Fruit fly (Drosophila melanogaster) whole organism, wandering third instar larva: ENCODE results near the gene CG34138.

Experiments
- Abd-B ChIP-seq: fragments of >200 bp; optimal IDR thresholded peaks from 2 replicates; lab custom pipeline; 2017; ENCODE audit warnings: missing biosample characterization, missing genetic modification characterization
- CG32264 ChIP-seq: fragments of 200-800 bp; sonication (Bioruptor generic); optimal IDR thresholded peaks from 2 replicates; lab custom pipeline; 2016; ENCODE audit warnings: missing biosample characterization, missing genetic modification characterization
- CG9705 ChIP-seq: fragments of 200-800 bp; sonication (Bioruptor generic); optimal IDR thresholded peaks from 2 replicates; lab custom pipeline; 2018; ENCODE audit warnings: missing biosample characterization, mild to moderate bottlenecking, missing genetic modification characterization
- CrebA ChIP-seq: fragments of 200-800 bp; sonication (Bioruptor generic); optimal IDR thresholded peaks from 2 replicates; lab custom pipeline; 2016; ENCODE audit warnings: missing biosample characterization, mild to moderate bottlenecking, missing genetic modification characterization, borderline replicate concordance
- Dfd ChIP-seq: fragments of >200 bp; optimal IDR thresholded peaks from 2 replicates; lab custom pipeline; 2017; ENCODE audit warnings: missing biosample characterization, missing genetic modification characterization
- Dif ChIP-seq: fragments of 200-275, 200-300 bp; sonication (Bioruptor generic); optimal IDR thresholded peaks from 2 replicates; lab custom pipeline; 2018; ENCODE audit warnings: missing biosample characterization, missing genetic modification characterization; ENCODE audit not compliant: partially characterized antibody
- GATAd ChIP-seq: sonication (Bioruptor generic); optimal IDR thresholded peaks from 2 replicates; lab custom pipeline; 2016; ENCODE audit warnings: missing biosample characterization, missing genetic modification characterization
- HLH106 ChIP-seq: fragments of 200-800 bp; optimal IDR thresholded peaks from 3 replicates; lab custom pipeline; 2019; ENCODE audit warnings: missing biosample characterization, mild to moderate bottlenecking, missing genetic modification characterization, moderate library complexity
- Hr83 ChIP-seq: fragments of 200-300 bp; sonication (Bioruptor generic); optimal IDR thresholded peaks from 2 replicates; lab custom pipeline; 2016; ENCODE audit warnings: missing biosample characterization, mild to moderate bottlenecking, missing genetic modification characterization, moderate library complexity; ENCODE audit not compliant: poor library complexity, severe bottlenecking
- Mio ChIP-seq: sonication (Bioruptor generic); optimal IDR thresholded peaks from 2 replicates; lab custom pipeline; 2016; ENCODE audit warnings: missing biosample characterization, missing genetic modification characterization
- Myc ChIP-seq: fragments of >200 bp; optimal IDR thresholded peaks from 2 replicates; lab custom pipeline; 2017
- N ChIP-seq: fragments of >200 bp; optimal IDR thresholded peaks from 2 replicates; lab custom pipeline; 2018; ENCODE audit warnings: missing biosample characterization, missing external identifiers, missing genetic modification characterization
- OdsH ChIP-seq: fragments of 200-800 bp; sonication (Bioruptor generic); optimal IDR thresholded peaks from 2 replicates; lab custom pipeline; 2016; ENCODE audit warnings: missing biosample characterization, mild to moderate bottlenecking, missing genetic modification characterization
- Rel ChIP-seq, 2 experiments: fragments of 200-800 bp; sonication (Bioruptor generic) in 1 of 2; optimal IDR thresholded peaks; 2 replicates in 1 of 2; 3 replicates in 1 of 2; lab custom pipeline; 2016 to 2019; ENCODE audit warnings: mild to moderate bottlenecking in 2 of 2, missing biosample characterization in 2 of 2, missing genetic modification characterization in 2 of 2, moderate library complexity in 1 of 2
- Sp1 ChIP-seq: fragments of 200-800 bp; sonication (Bioruptor generic); optimal IDR thresholded peaks from 3 replicates; lab custom pipeline; 2019; ENCODE audit warnings: missing biosample characterization, mild to moderate bottlenecking, missing genetic modification characterization, moderate library complexity
- Vsx2 ChIP-seq: fragments of 200-300, 225-300 bp; sonication (Bioruptor generic); optimal IDR thresholded peaks from 2 replicates; lab custom pipeline; 2018; ENCODE audit warnings: missing biosample characterization, missing genetic modification characterization; ENCODE audit not compliant: partially characterized antibody
- br ChIP-seq: fragments of 200-800 bp; sonication (Bioruptor generic); optimal IDR thresholded peaks from 2 replicates; lab custom pipeline; 2016; ENCODE audit warnings: missing biosample characterization, missing genetic modification characterization
- brk ChIP-seq: fragments of 200-800 bp; sonication (Bioruptor generic); optimal IDR thresholded peaks from 2 replicates; lab custom pipeline; 2016; ENCODE audit warnings: missing biosample characterization, mild to moderate bottlenecking, missing genetic modification characterization
- dl ChIP-seq, 2 experiments: fragments of 175-275, 200-275 bp in 1 of 2; fragments of 200-275 bp in 1 of 2; sonication (Bioruptor generic); optimal IDR thresholded peaks; lab custom pipeline; 2018; ENCODE audit warnings: mild to moderate bottlenecking in 2 of 2, missing biosample characterization in 2 of 2, missing genetic modification characterization in 2 of 2, moderate library complexity in 2 of 2; ENCODE audit not compliant: partially characterized antibody in 2 of 2, insufficient read depth in 1 of 2
- dmrt93B ChIP-seq: fragments of 200-800 bp; sonication (Bioruptor generic); optimal IDR thresholded peaks from 2 replicates; lab custom pipeline; 2018; ENCODE audit warnings: missing biosample characterization, mild to moderate bottlenecking, missing genetic modification characterization
- dsf ChIP-seq: sonication (Bioruptor generic); optimal IDR thresholded peaks from 2 replicates; lab custom pipeline; 2016; ENCODE audit warnings: missing biosample characterization, missing genetic modification characterization, borderline replicate concordance
- ey ChIP-seq: fragments of 200-800 bp; sonication (Bioruptor generic); optimal IDR thresholded peaks from 2 replicates; lab custom pipeline; 2016; ENCODE audit warnings: missing biosample characterization, missing genetic modification characterization
- foxo ChIP-seq, 2 experiments: fragments of 200-800 bp; sonication (Bioruptor generic); optimal IDR thresholded peaks; 2 replicates in 1 of 2; 3 replicates in 1 of 2; lab custom pipeline; 2016 to 2017; ENCODE audit warnings: missing biosample characterization in 2 of 2, missing genetic modification characterization in 2 of 2
- fru ChIP-seq: fragments of 200-800 bp; sonication (Bioruptor generic); optimal IDR thresholded peaks from 3 replicates; lab custom pipeline; 2016; ENCODE audit warnings: missing biosample characterization, mild to moderate bottlenecking, missing genetic modification characterization
- h ChIP-seq: fragments of 200-800 bp; sonication (Bioruptor generic); optimal IDR thresholded peaks from 3 replicates; lab custom pipeline; 2016; ENCODE audit warnings: missing biosample characterization, mild to moderate bottlenecking, missing genetic modification characterization
- jim ChIP-seq: fragments of 175-275, 200-325 bp; sonication (Bioruptor generic); optimal IDR thresholded peaks from 2 replicates; lab custom pipeline; 2016; ENCODE audit warnings: missing biosample characterization, mild to moderate bottlenecking, missing genetic modification characterization
- lola ChIP-seq: fragments of >200 bp; optimal IDR thresholded peaks from 2 replicates; lab custom pipeline; 2017; ENCODE audit warnings: missing biosample characterization, missing genetic modification characterization
- pan ChIP-seq: fragments of >200 bp; optimal IDR thresholded peaks from 2 replicates; lab custom pipeline; 2017
- rgr ChIP-seq: fragments of 200-800 bp; sonication (Bioruptor generic); optimal IDR thresholded peaks from 3 replicates; lab custom pipeline; 2016; ENCODE audit warnings: missing biosample characterization, mild to moderate bottlenecking, missing genetic modification characterization
- sage ChIP-seq: fragments of 200-800 bp; sonication (Bioruptor generic); optimal IDR thresholded peaks from 2 replicates; lab custom pipeline; 2016; ENCODE audit warnings: missing biosample characterization, mild to moderate bottlenecking, missing genetic modification characterization
- sv ChIP-seq: fragments of 200-800 bp; sonication (Bioruptor generic); optimal IDR thresholded peaks from 3 replicates; lab custom pipeline; 2016; ENCODE audit warnings: missing biosample characterization, missing genetic modification characterization
- tai ChIP-seq: sonication (Bioruptor generic); optimal IDR thresholded peaks from 2 replicates; lab custom pipeline; 2016; ENCODE audit warnings: missing biosample characterization, missing genetic modification characterization
- usp ChIP-seq: fragments of >200 bp; optimal IDR thresholded peaks from 2 replicates; lab custom pipeline; 2017; ENCODE audit warnings: missing biosample characterization, missing genetic modification characterization
- woc ChIP-seq: sonication (Bioruptor generic); optimal IDR thresholded peaks from 2 replicates; lab custom pipeline; 2016; ENCODE audit warnings: missing biosample characterization, mild to moderate bottlenecking, missing genetic modification characterization

The CG34138 gene

DNA sequence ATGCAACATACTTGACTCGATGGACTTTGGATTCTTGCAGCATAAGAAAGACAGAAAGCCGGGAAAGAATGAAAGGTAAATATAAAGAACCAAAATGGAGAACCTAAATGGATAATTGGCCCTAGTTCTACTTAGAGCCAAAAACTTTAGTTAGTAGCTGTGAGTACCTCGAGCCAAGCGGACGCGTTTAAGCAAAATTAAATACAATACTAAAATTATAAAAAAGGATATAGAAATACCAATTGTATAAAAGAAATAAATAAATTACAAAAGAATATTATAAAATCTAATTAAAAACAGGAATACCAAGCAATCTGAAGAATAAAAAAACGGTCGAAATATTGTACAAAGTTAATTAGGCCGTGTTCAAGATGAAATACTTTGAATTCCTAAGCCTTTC lies at the start of gene CG34138:
Gene CG34138, plus strand, starts transcription at position 301 of the 400 bp plus-strand sequence.
- TF ChIP-seq fru: no peak
- no peak for TF ChIP-seq HLH106
- TF ChIP-seq dl (GFP tag; optimal IDR thresholded peaks at IDR 0.05; lab: Kevin White, UChicago; ENCODE audit: insufficient read depth in 1 of 2, partially characterized antibody in 2 of 2): no peak
- no peak for TF ChIP-seq woc (GFP tag; lab: Kevin White, UChicago)

DNA sequence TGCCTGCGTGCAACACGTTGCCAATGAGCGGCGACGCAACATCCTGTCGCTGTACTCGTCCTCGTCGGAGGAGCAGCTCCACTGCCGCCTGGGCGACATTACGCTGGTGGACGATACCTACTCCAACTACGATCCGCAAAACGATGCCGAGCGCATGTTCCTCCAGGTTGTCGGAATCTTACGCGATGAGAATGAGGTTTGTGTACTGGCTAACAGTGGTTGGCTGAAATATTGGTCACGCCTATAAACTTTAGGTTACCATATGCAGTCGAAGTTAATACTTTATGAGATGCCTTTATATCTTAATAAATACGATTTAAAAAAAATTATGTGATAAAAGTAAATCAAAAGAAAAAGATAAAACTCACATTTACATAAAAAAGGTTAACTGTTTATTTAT lies 48.4 kb upstream of the CG34138 start:
- no peak for TF ChIP-seq Hr83 (GFP tag; lab: Kevin White, UChicago)
- no peak for TF ChIP-seq GATAd
- no peak for TF ChIP-seq CG32264 (GFP tag; lab: Kevin White, UChicago)
- no peak for TF ChIP-seq CG9705
- TF ChIP-seq Mio (GFP tag; lab: Kevin White, UChicago): no peak
- TF ChIP-seq pan (lab: Kevin White, UChicago): no peak
- no peak for TF ChIP-seq Sp1

DNA sequence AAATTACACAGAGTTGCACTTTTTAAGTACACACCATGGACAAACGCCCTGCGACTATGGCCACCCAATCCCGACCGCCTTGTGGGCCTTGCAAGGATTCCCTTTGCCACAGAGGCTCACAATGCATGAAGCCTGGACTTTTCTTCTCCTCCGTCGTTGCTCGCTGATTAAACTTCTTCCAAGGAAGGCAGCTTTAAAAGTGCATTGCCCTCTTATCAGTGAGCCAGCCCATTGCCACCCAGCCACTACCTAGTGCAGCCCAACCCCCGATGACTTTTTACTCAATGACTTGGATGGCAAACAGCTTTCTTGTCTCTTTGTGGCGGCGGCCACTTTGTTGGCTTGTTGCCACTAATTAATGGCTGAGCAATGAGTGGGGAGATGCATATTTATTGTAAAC lies 47.1 kb upstream of the CG34138 start:
- no peak for TF ChIP-seq fru
- TF ChIP-seq OdsH (GFP tag; lab: Kevin White, UChicago): no peak
- TF ChIP-seq dsf (GFP tag; lab: Kevin White, UChicago): no peak
- TF ChIP-seq HLH106: no peak
- TF ChIP-seq dl (GFP tag; optimal IDR thresholded peaks at IDR 0.05; lab: Kevin White, UChicago; ENCODE audit: insufficient read depth in 1 of 2, partially characterized antibody in 2 of 2): no peak

DNA sequence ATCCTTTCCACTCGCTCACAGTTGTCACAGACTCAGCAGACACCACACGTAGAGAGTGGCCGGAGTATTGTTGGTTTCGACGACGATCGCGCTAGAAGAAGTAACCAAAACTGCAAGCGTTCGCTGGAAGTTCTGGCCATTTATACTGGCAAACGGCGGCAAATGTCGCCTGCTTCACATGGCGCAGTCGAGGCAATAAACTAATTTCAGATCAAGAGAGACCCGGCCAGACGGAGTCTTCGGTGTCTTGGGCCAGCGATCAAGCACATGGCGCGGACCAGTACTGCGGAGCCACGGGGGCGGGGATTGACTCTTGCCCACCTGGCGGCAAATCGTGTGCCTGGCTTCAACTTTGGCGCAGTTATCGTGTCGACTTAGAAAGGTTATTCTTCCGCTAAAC lies 35.9 kb upstream of the CG34138 start, which contains the start of gene Cpr92A:
Gene Cpr92A, minus strand, starts transcription at position 101 of the 400 bp plus-strand sequence.
- TF ChIP-seq CG32264 (GFP tag; lab: Kevin White, UChicago): no peak
- TF ChIP-seq sage (GFP tag; lab: Kevin White, UChicago): no peak
- no peak for TF ChIP-seq jim (GFP tag; lab: Kevin White, UChicago)
- no peak for TF ChIP-seq Sp1
- TF ChIP-seq woc (GFP tag; lab: Kevin White, UChicago): no peak
- TF ChIP-seq pan (lab: Kevin White, UChicago): no peak
- TF ChIP-seq Mio (GFP tag; lab: Kevin White, UChicago): no peak
- TF ChIP-seq br (GFP tag; lab: Kevin White, UChicago): no peak

DNA sequence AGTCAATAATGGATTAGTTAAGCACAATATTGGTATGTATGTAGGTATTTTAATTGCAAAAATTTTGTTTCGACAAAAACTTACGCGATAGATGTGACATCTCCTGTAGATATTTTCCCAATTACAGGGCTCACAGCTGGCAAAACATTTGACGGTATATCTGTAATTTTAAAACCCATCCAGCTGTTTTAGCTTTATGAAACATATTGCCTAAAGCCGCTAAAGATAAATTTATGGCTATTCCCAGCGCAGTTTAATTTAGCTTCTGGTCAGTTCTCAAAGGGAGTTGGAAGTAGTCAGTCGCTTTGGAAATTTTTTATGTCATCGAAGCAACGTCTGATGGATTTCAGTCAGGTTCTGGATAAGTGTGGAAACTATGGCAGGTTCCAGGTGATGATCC lies 34.4 kb upstream of the CG34138 start, which contains the start of gene CG7333:
Gene CG7333, plus strand, starts transcription at position 301 of the 400 bp plus-strand sequence.
- TF ChIP-seq sage (GFP tag; lab: Kevin White, UChicago) (no peak), lola (no peak), Hr83 (GFP tag; lab: Kevin White, UChicago) (no peak), dmrt93B (GFP tag; lab: Kevin White, UChicago) (no peak), fru (no peak), Vsx2 (GFP tag; lab: Kevin White, UChicago) (no peak), HLH106 (no peak), h (GFP tag; lab: Kevin White, UChicago) (no peak), Sp1 (no peak), ey (GFP tag; lab: Kevin White, UChicago) (no peak), dsf (GFP tag; lab: Kevin White, UChicago) (no peak), tai (GFP tag; lab: Kevin White, UChicago) (no peak)

DNA sequence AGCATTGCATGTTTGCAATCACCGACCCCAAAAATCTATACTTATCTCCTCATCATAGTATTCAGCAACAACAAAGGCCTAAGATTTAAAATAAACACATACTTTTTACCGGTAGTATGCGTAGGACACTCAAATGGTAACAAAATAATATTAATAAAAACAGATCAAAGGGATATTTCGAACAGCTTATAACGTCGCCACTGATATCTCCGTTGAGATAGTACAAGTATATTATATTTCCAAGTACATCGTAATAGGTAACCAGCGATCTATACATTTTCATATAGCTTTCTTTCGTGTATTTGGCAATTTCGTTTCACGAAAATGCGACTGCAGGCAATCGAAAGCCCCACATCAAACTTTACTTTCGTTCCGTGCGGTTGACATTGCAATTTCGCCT lies 31.8 kb upstream of the CG34138 start, which contains the start of gene CG7342:
Gene CG7342, plus strand, starts transcription at position 380 of the 400 bp plus-strand sequence.
- TF ChIP-seq N (GFP tag; lab: Kevin White, UChicago) (no peak), GATAd (no peak), woc (GFP tag; lab: Kevin White, UChicago) (peak; percentile 34), Vsx2 (GFP tag; lab: Kevin White, UChicago) (no peak), foxo (GFP tag; optimal IDR thresholded peaks at IDR 0.05; lab: Kevin White, UChicago) (peak; percentile 6 to 75), Mio (GFP tag; lab: Kevin White, UChicago) (peak; percentile 9), br (GFP tag; lab: Kevin White, UChicago) (peak; percentile 81), usp (no peak), h (GFP tag; lab: Kevin White, UChicago) (peak; percentile 80), CG32264 (GFP tag; lab: Kevin White, UChicago) (peak; percentile 37), dmrt93B (GFP tag; lab: Kevin White, UChicago) (peak; percentile 36), Hr83 (GFP tag; lab: Kevin White, UChicago) (no peak), Dfd (GFP tag; lab: Kevin White, UChicago) (no peak), pan (lab: Kevin White, UChicago) (no peak), ey (GFP tag; lab: Kevin White, UChicago) (peak; percentile 75), dsf (GFP tag; lab: Kevin White, UChicago) (no peak), CG9705 (peak; percentile 1), OdsH (GFP tag; lab: Kevin White, UChicago) (peak; percentile 72), Dif (GFP tag; lab: Kevin White, UChicago) (no peak), brk (peak; percentile 70), Sp1 (no peak), Rel (GFP tag; optimal IDR thresholded peaks at IDR 0.05; lab: Kevin White, UChicago) (no peak), Rel (tag; optimal IDR thresholded peaks at IDR 0.05; lab: Kevin White, UChicago) (no peak), CrebA (GFP tag; lab: Kevin White, UChicago) (peak; percentile 3), lola (no peak), rgr (GFP tag; lab: Kevin White, UChicago) (peak; percentile 79), fru (peak; percentile 71), sv (GFP tag; lab: Kevin White, UChicago) (no peak), tai (GFP tag; lab: Kevin White, UChicago) (peak; percentile 47), sage (GFP tag; lab: Kevin White, UChicago) (no peak), Abd-B (GFP tag; lab: Kevin White, UChicago) (no peak), HLH106 (peak; percentile 80), Myc (lab: Kevin White, UChicago) (no peak)
